Worm (Caenorhabditis elegans) whole organism, young adult: ENCODE results near the gene T01C3.3.

Experiments
- B0261.1 ChIP-seq: sonication (generic microtip); optimal IDR thresholded peaks from 2 replicates; lab custom pipeline; 2016; ENCODE audit warnings: mild to moderate bottlenecking, missing genetic modification characterization, moderate library complexity, missing compliant biosample characterization
- F10E7.11 ChIP-seq: sonication (generic microtip); optimal IDR thresholded peaks from 2 replicates; lab custom pipeline; 2017; ENCODE audit warnings: mild to moderate bottlenecking, missing genetic modification characterization, moderate library complexity, missing compliant biosample characterization
- F22D6.2 ChIP-seq: sonication (generic microtip); optimal IDR thresholded peaks from 2 replicates; lab custom pipeline; 2016; ENCODE audit warnings: mild to moderate bottlenecking, missing genetic modification characterization, missing compliant biosample characterization
- F33H1.4 ChIP-seq: fragments of 200-800 bp; sonication (Bioruptor generic); IDR thresholded peaks from 2 replicates; pipeline ENCODE4 v1.3.6; 2022; ENCODE audit warnings: missing genetic modification reagents, missing genetic modification characterization, missing compliant biosample characterization
- F55B11.4 ChIP-seq: sonication (generic microtip); optimal IDR thresholded peaks from 2 replicates; lab custom pipeline; 2016; ENCODE audit warnings: missing compliant biosample characterization, missing genetic modification characterization, borderline replicate concordance; ENCODE audit not compliant: insufficient read depth
- F57A8.1 ChIP-seq: fragments of 200-800 bp; sonication (Bioruptor generic); optimal IDR thresholded peaks from 2 replicates; lab custom pipeline; 2018; ENCODE audit warnings: mild to moderate bottlenecking, missing genetic modification characterization, moderate library complexity, missing compliant biosample characterization
- K11D2.4 ChIP-seq: fragments of 200-800 bp; sonication (Bioruptor generic); IDR thresholded peaks from 2 replicates; pipeline ENCODE4 v1.3.6; 2022; ENCODE audit warnings: missing genetic modification reagents, missing genetic modification characterization, missing compliant biosample characterization
- T07F8.4 ChIP-seq: sonication (generic microtip); optimal IDR thresholded peaks from 2 replicates; lab custom pipeline; 2016; ENCODE audit warnings: mild to moderate bottlenecking, missing genetic modification characterization, moderate library complexity, missing compliant biosample characterization
- Y53F4B.3 ChIP-seq: fragments of 200-800 bp; sonication (Bioruptor generic); IDR thresholded peaks from 2 replicates; pipeline ENCODE4 v1.3.6; 2022; ENCODE audit warnings: missing genetic modification reagents, missing genetic modification characterization, missing compliant biosample characterization
- Y67H2A.10 ChIP-seq: fragments of 200-800 bp; sonication (Bioruptor generic); conservative IDR thresholded peaks from 2 replicates; pipeline ENCODE4 v1.3.6; 2022; ENCODE audit warnings: missing genetic modification reagents, missing genetic modification characterization, missing compliant biosample characterization
- Y79H2A.3 ChIP-seq: fragments of 200-800 bp; sonication (Bioruptor generic); conservative IDR thresholded peaks from 2 replicates; pipeline ENCODE4 v1.3.6; 2022; ENCODE audit warnings: missing genetic modification reagents, missing genetic modification characterization, missing compliant biosample characterization
- Y95B8A.8 ChIP-seq: fragments of 200-800 bp; sonication (Bioruptor generic); IDR thresholded peaks from 2 replicates; pipeline ENCODE4 v1.3.6; 2022; ENCODE audit warnings: missing genetic modification reagents, missing genetic modification characterization, missing compliant biosample characterization
- akir-1 ChIP-seq: fragments of 200-800 bp; sonication (Bioruptor generic); optimal IDR thresholded peaks from 2 replicates; lab custom pipeline; 2018; ENCODE audit warnings: mild to moderate bottlenecking, missing genetic modification characterization, moderate library complexity, missing compliant biosample characterization
- ama-1 ChIP-seq, 3 experiments: fragments of 150-350 bp in 1 of 3; sonication (generic microtip) in 2 of 3; optimal IDR thresholded peaks; 2 replicates each; lab custom pipeline; 2014 to 2018; ENCODE audit warnings: missing biosample characterization in 2 of 3, missing genetic modification characterization in 2 of 3, missing genetic modification reagents in 2 of 3
- athp-1 ChIP-seq: sonication (generic microtip); optimal IDR thresholded peaks from 2 replicates; lab custom pipeline; 2017; ENCODE audit warnings: mild to moderate bottlenecking, missing genetic modification characterization, missing compliant biosample characterization
- attf-3 ChIP-seq: fragments of 200-800 bp; sonication (Bioruptor generic); conservative IDR thresholded peaks from 2 replicates; pipeline ENCODE4 v1.3.6; 2022; ENCODE audit warnings: missing genetic modification reagents, missing genetic modification characterization, missing compliant biosample characterization
- attf-5 ChIP-seq: fragments of 200-800 bp; sonication (Bioruptor generic); optimal IDR thresholded peaks from 2 replicates; lab custom pipeline; 2018; ENCODE audit warnings: mild to moderate bottlenecking, missing genetic modification characterization, missing compliant biosample characterization
- attf-6 ChIP-seq: fragments of 200-800 bp; sonication (Bioruptor generic); IDR thresholded peaks from 2 replicates; pipeline ENCODE4 v1.3.6; 2022; ENCODE audit warnings: missing genetic modification reagents, missing genetic modification characterization, missing compliant biosample characterization
- bed-1 ChIP-seq: fragments of 200-800 bp; sonication (Bioruptor generic); IDR thresholded peaks from 2 replicates; pipeline ENCODE4 v1.3.6; 2022; ENCODE audit warnings: missing genetic modification reagents, missing genetic modification characterization, missing compliant biosample characterization
- ccch-3 ChIP-seq: fragments of 200-800 bp; sonication (Bioruptor generic); optimal IDR thresholded peaks from 2 replicates; lab custom pipeline; 2018; ENCODE audit warnings: mild to moderate bottlenecking, missing genetic modification characterization, missing compliant biosample characterization
- ceh-100 ChIP-seq: fragments of 200-800 bp; sonication (Bioruptor generic); IDR thresholded peaks from 2 replicates; pipeline ENCODE4 v1.3.6; 2022; ENCODE audit warnings: missing genetic modification reagents, missing genetic modification characterization, missing compliant biosample characterization
- ceh-40 ChIP-seq: fragments of 200-800 bp; sonication (Bioruptor generic); IDR thresholded peaks from 2 replicates; pipeline ENCODE4 v1.3.6; 2022; ENCODE audit warnings: missing genetic modification characterization, missing compliant biosample characterization
- chd-7 ChIP-seq: sonication (generic microtip); optimal IDR thresholded peaks from 2 replicates; lab custom pipeline; 2016; ENCODE audit warnings: mild to moderate bottlenecking, missing genetic modification characterization, moderate library complexity, missing compliant biosample characterization
- dpl-1 ChIP-seq: fragments of 150-350 bp; optimal IDR thresholded peaks from 2 replicates; lab custom pipeline; 2014; ENCODE audit warnings: missing biosample characterization, missing genetic modification reagents, missing genetic modification characterization
- efl-1 ChIP-seq: fragments of 150-350 bp; optimal IDR thresholded peaks from 2 replicates; lab custom pipeline; 2014; ENCODE audit warnings: missing biosample characterization, missing genetic modification reagents, missing genetic modification characterization
- egl-44 ChIP-seq: fragments of 200-800 bp; sonication (Bioruptor generic); IDR thresholded peaks from 2 replicates; pipeline ENCODE4 v1.3.6; 2022; ENCODE audit warnings: missing genetic modification reagents, missing genetic modification characterization, missing compliant biosample characterization
- egrh-3 ChIP-seq: fragments of 200-800 bp; sonication (Bioruptor generic); IDR thresholded peaks from 2 replicates; pipeline ENCODE4 v1.3.6; 2022; ENCODE audit warnings: missing genetic modification reagents, missing genetic modification characterization, missing compliant biosample characterization
- hlh-12 ChIP-seq: sonication (generic microtip); optimal IDR thresholded peaks from 2 replicates; lab custom pipeline; 2016; ENCODE audit warnings: missing genetic modification characterization, missing compliant biosample characterization
- hlh-26 ChIP-seq: fragments of 200-800 bp; sonication (Bioruptor generic); conservative IDR thresholded peaks from 2 replicates; pipeline ENCODE4 v1.3.6; 2022; ENCODE audit warnings: missing genetic modification reagents, missing genetic modification characterization, missing compliant biosample characterization
- hrde-1 ChIP-seq: sonication (generic microtip); optimal IDR thresholded peaks from 2 replicates; lab custom pipeline; 2016; ENCODE audit warnings: missing genetic modification characterization, mild to moderate bottlenecking, missing compliant biosample characterization, moderate library complexity, missing genotype, missing genetic modification reagents, borderline replicate concordance
- hsf-1 ChIP-seq: fragments of 200-800 bp; sonication (Bioruptor generic); IDR thresholded peaks from 2 replicates; pipeline ENCODE4 v1.3.6; 2022; ENCODE audit warnings: missing genetic modification reagents, missing genetic modification characterization, missing compliant biosample characterization
- lag-1 ChIP-seq: fragments of 200-800 bp; sonication (Bioruptor generic); IDR thresholded peaks from 2 replicates; pipeline ENCODE4 v1.3.6; 2022; ENCODE audit warnings: missing genetic modification reagents, missing genetic modification characterization, missing compliant biosample characterization
- let-526 ChIP-seq: fragments of 200-800 bp; sonication (Bioruptor generic); IDR thresholded peaks from 2 replicates; pipeline ENCODE4 v1.3.6; 2022; ENCODE audit warnings: missing genetic modification reagents, missing genetic modification characterization, missing compliant biosample characterization
- lir-1 ChIP-seq: fragments of 200-800 bp; sonication (Bioruptor generic); conservative IDR thresholded peaks from 2 replicates; pipeline ENCODE4 v1.3.6; 2022; ENCODE audit warnings: missing genetic modification reagents, missing genetic modification characterization, missing compliant biosample characterization
- lsl-1 ChIP-seq: fragments of 200-800 bp; sonication (Bioruptor generic); optimal IDR thresholded peaks from 2 replicates; lab custom pipeline; 2018; ENCODE audit warnings: mild to moderate bottlenecking, missing genetic modification characterization, moderate library complexity, missing compliant biosample characterization
- madf-3 ChIP-seq: fragments of 200-800 bp; sonication (Bioruptor generic); IDR thresholded peaks from 2 replicates; pipeline ENCODE4 v1.3.6; 2022; ENCODE audit warnings: missing genetic modification reagents, missing genetic modification characterization, missing compliant biosample characterization
- madf-6 ChIP-seq: fragments of 200-800 bp; sonication (Bioruptor generic); IDR thresholded peaks from 2 replicates; pipeline ENCODE4 v1.3.6; 2022; ENCODE audit warnings: missing genetic modification reagents, missing genetic modification characterization, missing compliant biosample characterization
- mcd-1 ChIP-seq: fragments of 200-800 bp; sonication (Bioruptor generic); IDR thresholded peaks from 2 replicates; pipeline ENCODE4 v1.3.6; 2022; ENCODE audit warnings: missing genetic modification reagents, missing genetic modification characterization, missing compliant biosample characterization
- mel-28 ChIP-seq: sonication (generic microtip); optimal IDR thresholded peaks from 2 replicates; lab custom pipeline; 2016; ENCODE audit warnings: borderline replicate concordance, mild to moderate bottlenecking, missing genetic modification characterization, missing compliant biosample characterization
- mes-4 ChIP-seq: sonication (generic microtip); optimal IDR thresholded peaks from 2 replicates; lab custom pipeline; 2016; ENCODE audit warnings: missing genotype, missing genetic modification characterization, missing compliant biosample characterization
- mxl-1 ChIP-seq: sonication (generic microtip); optimal IDR thresholded peaks from 2 replicates; lab custom pipeline; 2016; ENCODE audit warnings: missing genetic modification characterization, missing compliant biosample characterization
- nhr-179 ChIP-seq: sonication (generic microtip); optimal IDR thresholded peaks from 2 replicates; lab custom pipeline; 2016; ENCODE audit warnings: mild to moderate bottlenecking, missing genetic modification characterization, missing compliant biosample characterization
- nhr-27 ChIP-seq: fragments of 200-800 bp; sonication (Bioruptor generic); optimal IDR thresholded peaks from 2 replicates; lab custom pipeline; 2018; ENCODE audit warnings: mild to moderate bottlenecking, missing genetic modification characterization, moderate library complexity, missing compliant biosample characterization
- nhr-90 ChIP-seq: sonication (generic microtip); optimal IDR thresholded peaks from 2 replicates; lab custom pipeline; 2016; ENCODE audit warnings: missing genotype, mild to moderate bottlenecking, missing genetic modification characterization, missing compliant biosample characterization
- pha-4 ChIP-seq: fragments of 150-350 bp; sonication (generic microtip); optimal IDR thresholded peaks from 2 replicates; lab custom pipeline; 2014; ENCODE audit warnings: missing biosample characterization, missing genetic modification reagents, missing genetic modification characterization
- repo-1 ChIP-seq: sonication (generic microtip); optimal IDR thresholded peaks from 2 replicates; lab custom pipeline; 2017; ENCODE audit warnings: mild to moderate bottlenecking, missing genetic modification characterization, missing compliant biosample characterization
- sdz-38 ChIP-seq: sonication (generic microtip); optimal IDR thresholded peaks from 2 replicates; lab custom pipeline; 2016; ENCODE audit warnings: missing genotype, missing genetic modification characterization, missing compliant biosample characterization
- snpc-3.4 ChIP-seq: sonication (generic microtip); optimal IDR thresholded peaks from 2 replicates; lab custom pipeline; 2017; ENCODE audit warnings: missing genetic modification characterization, mild to moderate bottlenecking, missing compliant biosample characterization, antibody characterized with exemption, moderate library complexity, missing genotype, missing genetic modification reagents
- somi-1 ChIP-seq: fragments of 200-800 bp; sonication (Bioruptor generic); optimal IDR thresholded peaks from 2 replicates; lab custom pipeline; 2018; ENCODE audit warnings: mild to moderate bottlenecking, missing genetic modification characterization, missing compliant biosample characterization

T01C3.3 gene

ce11 chrV:14991489-14991888, 988 bp downstream of the T01C3.3 start (continued):
- TF ChIP-seq attf-3 (GFP tag; lab: Robert Waterston, UW) (no peak), Y79H2A.3 (GFP tag; lab: Robert Waterston, UW) (peak; percentile 39; the same call in 1 of the 2 replicates), mcd-1 (GFP tag; lab: Robert Waterston, UW) (no peak), mel-28 (tag; lab: Kevin White, UChicago) (no peak), lir-1 (no peak), madf-6 (GFP tag; lab: Robert Waterston, UW) (peak; percentile 76), nhr-27 (tag; lab: Kevin White, UChicago) (no peak), chd-7 (tag; lab: Kevin White, UChicago) (no peak), egrh-3 (GFP tag; lab: Robert Waterston, UW) (no peak), pha-4 (tag; lab: Kevin White, UChicago) (no peak), efl-1 (GFP tag; lab: Kevin White, UChicago) (peak; percentile 6), attf-6 (GFP tag; lab: Robert Waterston, UW) (peak; percentile 84), ceh-40 (0 out of 2 replicates have a peak, but pooled peaks have one; percentile 41), nhr-90 (tag; lab: Kevin White, UChicago) (no peak), hsf-1 (GFP tag; lab: Robert Waterston, UW) (peak; percentile 79), bed-1 (GFP tag; lab: Robert Waterston, UW) (no peak), madf-3 (GFP tag; lab: Robert Waterston, UW) (peak; percentile 48; the same call in 1 of the 2 replicates), athp-1 (tag; lab: Kevin White, UChicago) (peak; percentile 71), F22D6.2 (no peak), ccch-3 (GFP tag; lab: Kevin White, UChicago) (no peak), attf-5 (GFP tag; lab: Kevin White, UChicago) (peak; percentile 28), somi-1 (GFP tag; lab: Kevin White, UChicago) (no peak), F33H1.4 (0 out of 2 replicates have a peak, but pooled peaks have one; percentile 23), K11D2.4 (GFP tag; lab: Robert Waterston, UW) (no peak), T07F8.4 (no peak), nhr-179 (tag; lab: Kevin White, UChicago) (no peak), Y95B8A.8 (GFP tag; lab: Robert Waterston, UW) (peak; percentile 91), hrde-1 (tag; lab: Kevin White, UChicago) (peak; percentile 89), lsl-1 (GFP tag; lab: Kevin White, UChicago) (peak; percentile 46), repo-1 (peak; percentile 11), sdz-38 (no peak), ama-1 (optimal IDR thresholded peaks at IDR 0.05; lab: Kevin White, UChicago) (no peak), ama-1 (GFP tag; optimal IDR thresholded peaks at IDR 0.05; lab: Kevin White, UChicago) (peak in 1 of 2 experiments; percentile 49), B0261.1 (tag; lab: Kevin White, UChicago) (no peak), Y67H2A.10 (GFP tag; lab: Robert Waterston, UW) (no peak), F55B11.4 (no peak), hlh-12 (no peak), akir-1 (GFP tag; lab: Kevin White, UChicago) (no peak), ceh-100 (GFP tag; lab: Robert Waterston, UW) (peak; percentile 56; the same call in 1 of the 2 replicates), lag-1 (GFP tag; lab: Robert Waterston, UW) (no peak), dpl-1 (GFP tag; lab: Kevin White, UChicago) (no peak), mes-4 (no peak), let-526 (GFP tag; lab: Robert Waterston, UW) (no peak), F57A8.1 (GFP tag; lab: Kevin White, UChicago) (no peak), snpc-3.4 (peak; percentile 74), Y53F4B.3 (GFP tag; lab: Robert Waterston, UW) (no peak), egl-44 (GFP tag; lab: Robert Waterston, UW) (peak; percentile 44; the same call in 1 of the 2 replicates), hlh-26 (no peak), F10E7.11 (tag; lab: Kevin White, UChicago) (no peak), mxl-1 (no peak)
